Worm (Caenorhabditis elegans): ENCODE results near the gene flp-3.

ce11 chrX:10124338-10124737, 31.6 kb upstream of the flp-3 start:
- TF ChIP-seq sptf-1 (tag; optimal IDR thresholded peaks at IDR 0.05), result no peak
- TF ChIP-seq elt-1 (tag; optimal IDR thresholded peaks at IDR 0.05; ENCODE audit: borderline replicate concordance, insufficient read depth), result no peak
- no peak for TF ChIP-seq unc-39 (tag; optimal IDR thresholded peaks at IDR 0.05)
- TF ChIP-seq lsy-2 (tag; optimal IDR thresholded peaks at IDR 0.05), result no peak
- TF ChIP-seq elt-3 (tag; optimal IDR thresholded peaks at IDR 0.05), result no peak
- TF ChIP-seq nhr-28 (tag; optimal IDR thresholded peaks at IDR 0.05), result no peak

Measured in whole organism, mixed stage, embryonic.